Worm (Caenorhabditis elegans) whole organism, L2 larva: Measurements from ENCODE around the gene rmd-3.
A peak's percentile ranks its signal among the peaks of the same experiment; 100 is the strongest.

ENCODE experiments used
- C34F6.9 ChIP-seq: fragments of 150-350 bp; optimal IDR thresholded peaks from 2 replicates; lab custom pipeline; 2014; ENCODE audit warnings: missing biosample characterization, missing genetic modification characterization
- Y55F3AM.14 ChIP-seq: fragments of 200-800 bp; sonication (Bioruptor generic); optimal IDR thresholded peaks from 2 replicates; lab custom pipeline; 2018; ENCODE audit warnings: mild to moderate bottlenecking, missing genetic modification characterization, missing compliant biosample characterization
- ZK546.5 ChIP-seq: sonication (generic microtip); optimal IDR thresholded peaks from 2 replicates; lab custom pipeline; 2017; ENCODE audit warnings: missing biosample characterization, missing genetic modification characterization
- alr-1 ChIP-seq: fragments of 150-350 bp; optimal IDR thresholded peaks from 2 replicates; lab custom pipeline; 2014; ENCODE audit warnings: missing biosample characterization, missing genetic modification characterization
- ama-1 ChIP-seq: fragments of 150-350 bp; optimal IDR thresholded peaks from 2 replicates; lab custom pipeline; 2018; ENCODE audit warnings: inconsistent platforms
- blmp-1 ChIP-seq: sonication (generic microtip); optimal IDR thresholded peaks from 2 replicates; lab custom pipeline; 2017; ENCODE audit warnings: missing genetic modification characterization, mild to moderate bottlenecking, missing compliant biosample characterization, antibody characterized with exemption, moderate library complexity; ENCODE audit not compliant: insufficient read depth
- ceh-16 ChIP-seq: fragments of 150-350 bp; optimal IDR thresholded peaks from 2 replicates; lab custom pipeline; 2014; ENCODE audit warnings: missing biosample characterization, missing genetic modification characterization
- ceh-82 ChIP-seq: fragments of 150-350 bp; optimal IDR thresholded peaks from 2 replicates; lab custom pipeline; 2014; ENCODE audit warnings: missing biosample characterization, missing genetic modification characterization
- crh-2 ChIP-seq: sonication (generic microtip); optimal IDR thresholded peaks from 2 replicates; lab custom pipeline; 2017; ENCODE audit warnings: missing biosample characterization, missing genetic modification characterization
- dmd-4 ChIP-seq: sonication (generic microtip); optimal IDR thresholded peaks from 2 replicates; lab custom pipeline; 2017; ENCODE audit warnings: missing biosample characterization, missing genetic modification characterization
- egl-27 ChIP-seq: sonication (generic microtip); optimal IDR thresholded peaks from 3 replicates; lab custom pipeline; 2017; ENCODE audit warnings: missing biosample characterization, missing genetic modification reagents, missing genetic modification characterization
- elt-1 ChIP-seq: fragments of 150-350 bp; optimal IDR thresholded peaks from 2 replicates; lab custom pipeline; 2014; ENCODE audit warnings: missing biosample characterization, missing genetic modification characterization
- elt-3 ChIP-seq: sonication (generic microtip); optimal IDR thresholded peaks from 2 replicates; lab custom pipeline; 2017; ENCODE audit warnings: missing biosample characterization, missing genetic modification characterization
- fos-1 ChIP-seq: fragments of 150-350 bp; optimal IDR thresholded peaks from 2 replicates; lab custom pipeline; 2014; ENCODE audit warnings: missing biosample characterization, missing genetic modification characterization
- gmeb-1 ChIP-seq: fragments of 150-350 bp; optimal IDR thresholded peaks from 2 replicates; lab custom pipeline; 2014; ENCODE audit warnings: missing biosample characterization, missing genetic modification characterization
- lin-11 ChIP-seq: fragments of 150-350 bp; sonication (generic microtip); optimal IDR thresholded peaks from 2 replicates; lab custom pipeline; 2014; ENCODE audit warnings: missing biosample characterization, missing genetic modification characterization, inconsistent platforms, mixed read lengths
- lin-13 ChIP-seq: fragments of 150-350 bp; optimal IDR thresholded peaks from 2 replicates; lab custom pipeline; 2014; ENCODE audit warnings: missing biosample characterization, missing genetic modification reagents, missing genetic modification characterization
- lin-39 ChIP-seq: fragments of 150-350 bp; optimal IDR thresholded peaks from 2 replicates; lab custom pipeline; 2014; ENCODE audit warnings: missing biosample characterization, missing genetic modification reagents, missing genetic modification characterization
- lsy-2 ChIP-seq, 2 experiments: fragments of 150-350 bp in 1 of 2; sonication (generic microtip) in 1 of 2; optimal IDR thresholded peaks; 2 replicates each; lab custom pipeline; 2014 to 2017; ENCODE audit warnings: missing biosample characterization in 2 of 2, missing genetic modification characterization in 2 of 2
- mab-5 ChIP-seq: fragments of 150-350 bp; optimal IDR thresholded peaks from 2 replicates; lab custom pipeline; 2014; ENCODE audit warnings: missing biosample characterization, missing genetic modification characterization
- mbf-1 ChIP-seq: sonication (generic microtip); optimal IDR thresholded peaks from 2 replicates; lab custom pipeline; 2017; ENCODE audit warnings: missing biosample characterization, missing genetic modification characterization
- mdl-1 ChIP-seq, 2 experiments: fragments of 150-350 bp in 1 of 2; sonication (generic microtip) in 1 of 2; optimal IDR thresholded peaks; 2 replicates each; lab custom pipeline; 2017; ENCODE audit warnings: missing biosample characterization in 2 of 2, missing genetic modification characterization in 2 of 2
- nhr-10 ChIP-seq: sonication (generic microtip); optimal IDR thresholded peaks from 2 replicates; lab custom pipeline; 2017; ENCODE audit warnings: missing biosample characterization, missing genetic modification characterization
- nhr-12 ChIP-seq: fragments of 150-350 bp; optimal IDR thresholded peaks from 2 replicates; lab custom pipeline; 2014; ENCODE audit warnings: missing biosample characterization, missing genetic modification characterization
- nhr-129 ChIP-seq: fragments of 150-350 bp; optimal IDR thresholded peaks from 2 replicates; lab custom pipeline; 2014; ENCODE audit warnings: missing biosample characterization, missing genetic modification characterization
- nhr-23 ChIP-seq: fragments of 150-350 bp; optimal IDR thresholded peaks from 2 replicates; lab custom pipeline; 2014; ENCODE audit warnings: missing biosample characterization, missing genetic modification reagents, missing genetic modification characterization
- nhr-237 ChIP-seq: fragments of 150-350 bp; optimal IDR thresholded peaks from 2 replicates; lab custom pipeline; 2014; ENCODE audit warnings: missing biosample characterization, missing genetic modification characterization
- nhr-25 ChIP-seq: fragments of 150-350 bp; sonication (generic microtip); optimal IDR thresholded peaks from 3 replicates; lab custom pipeline; 2014; ENCODE audit warnings: missing biosample characterization, missing genetic modification characterization
- nhr-6 ChIP-seq: fragments of 150-350 bp; optimal IDR thresholded peaks from 2 replicates; lab custom pipeline; 2014; ENCODE audit warnings: missing biosample characterization, missing genetic modification characterization
- peb-1 ChIP-seq: fragments of 150-350 bp; optimal IDR thresholded peaks from 2 replicates; lab custom pipeline; 2014; ENCODE audit warnings: missing biosample characterization, missing genetic modification characterization
- sem-4 ChIP-seq: fragments of 150-350 bp; optimal IDR thresholded peaks from 2 replicates; lab custom pipeline; 2014; ENCODE audit warnings: missing biosample characterization, missing genetic modification reagents, missing genetic modification characterization
- skn-1 ChIP-seq: sonication (generic microtip); optimal IDR thresholded peaks from 2 replicates; lab custom pipeline; 2017; ENCODE audit warnings: missing biosample characterization, missing genetic modification characterization
- sma-9 ChIP-seq, 2 experiments: fragments of 150-350 bp in 1 of 2; sonication (generic microtip) in 1 of 2; optimal IDR thresholded peaks; 2 replicates each; lab custom pipeline; 2014 to 2016; ENCODE audit warnings: missing genetic modification characterization in 2 of 2, mild to moderate bottlenecking in 1 of 2, missing biosample characterization in 1 of 2, missing compliant biosample characterization in 1 of 2, missing genetic modification reagents in 1 of 2, moderate library complexity in 1 of 2
- snpc-4 ChIP-seq: fragments of 150-350 bp; optimal IDR thresholded peaks from 2 replicates; lab custom pipeline; 2014; ENCODE audit warnings: missing biosample characterization, missing genetic modification characterization
- unc-39 ChIP-seq: fragments of 150-350 bp; optimal IDR thresholded peaks from 2 replicates; lab custom pipeline; 2014; ENCODE audit warnings: missing biosample characterization, missing genetic modification characterization
- unc-55 ChIP-seq: fragments of 150-350 bp; sonication (generic microtip); optimal IDR thresholded peaks from 3 replicates; lab custom pipeline; 2014; ENCODE audit warnings: missing biosample characterization, missing genetic modification reagents, missing genetic modification characterization
- unc-62 ChIP-seq: fragments of 150-350 bp; optimal IDR thresholded peaks from 2 replicates; lab custom pipeline; 2014; ENCODE audit warnings: missing biosample characterization, missing genetic modification reagents, missing genetic modification characterization
- zag-1 ChIP-seq: fragments of 150-350 bp; optimal IDR thresholded peaks from 2 replicates; lab custom pipeline; 2014; ENCODE audit warnings: missing biosample characterization, missing genetic modification characterization
- ztf-1 ChIP-seq: fragments of 200-800 bp; sonication (Bioruptor generic); conservative IDR thresholded peaks from 2 replicates; pipeline ENCODE4 v1.3.6; 2022; ENCODE audit warnings: missing genetic modification characterization, missing compliant biosample characterization
- ztf-11 ChIP-seq: sonication (generic microtip); optimal IDR thresholded peaks from 2 replicates; lab custom pipeline; 2017; ENCODE audit warnings: missing biosample characterization, missing genetic modification characterization
- ztf-4 ChIP-seq: fragments of 150-350 bp; optimal IDR thresholded peaks from 2 replicates; lab custom pipeline; 2014; ENCODE audit warnings: missing biosample characterization, missing genetic modification characterization

Gene rmd-3

ce11 chrII:11333846-11334638 lies 5.4 kb downstream of the rmd-3 start:
- peak; percentile 54 for TF ChIP-seq snpc-4 (tag; lab: Kevin White, UChicago)
- no peak for TF ChIP-seq ztf-11 (tag; lab: Kevin White, UChicago)
- peak; percentile 6 for TF ChIP-seq sma-9 (GFP tag; optimal IDR thresholded peaks at IDR 0.05; lab: Kevin White, UChicago)
- no peak for TF ChIP-seq sma-9 (tag; optimal IDR thresholded peaks at IDR 0.05; lab: Kevin White, UChicago)
- TF ChIP-seq peb-1 (tag; lab: Kevin White, UChicago) = no peak
- TF ChIP-seq mab-5 (tag; lab: Kevin White, UChicago) = no peak
- no peak for TF ChIP-seq elt-3 (tag; lab: Kevin White, UChicago)
- TF ChIP-seq alr-1 = no peak
- TF ChIP-seq ceh-82 = no peak
- no peak for TF ChIP-seq crh-2 (tag; lab: Kevin White, UChicago)
- TF ChIP-seq, all 48 proteins: peak for 2

DNA sequence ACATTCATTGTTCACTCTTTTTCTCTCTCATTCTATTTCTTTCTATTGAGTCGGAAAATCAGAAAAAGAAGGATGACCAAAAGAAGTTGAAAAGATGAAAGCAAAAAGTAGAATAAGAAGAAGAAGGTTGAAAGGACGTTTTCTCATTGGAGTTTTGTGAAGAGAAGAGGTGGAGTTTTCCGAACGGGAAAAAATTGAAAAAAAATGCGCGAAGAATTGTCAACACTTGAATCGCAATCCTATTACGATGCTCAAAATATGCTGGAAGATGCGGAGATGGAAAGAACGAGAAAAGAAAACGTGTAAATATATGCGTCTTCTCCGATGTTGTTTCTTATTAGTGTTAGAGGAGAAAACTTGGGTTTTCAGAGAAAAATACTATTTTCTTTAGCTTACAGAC lies 6.0 kb downstream of the rmd-3 start:
- TF ChIP-seq unc-55 = peak; percentile 28
- TF ChIP-seq ztf-11 (tag; lab: Kevin White, UChicago) = no peak
- TF ChIP-seq lin-13 = no peak
- no peak for TF ChIP-seq skn-1 (tag; lab: Kevin White, UChicago)

DNA sequence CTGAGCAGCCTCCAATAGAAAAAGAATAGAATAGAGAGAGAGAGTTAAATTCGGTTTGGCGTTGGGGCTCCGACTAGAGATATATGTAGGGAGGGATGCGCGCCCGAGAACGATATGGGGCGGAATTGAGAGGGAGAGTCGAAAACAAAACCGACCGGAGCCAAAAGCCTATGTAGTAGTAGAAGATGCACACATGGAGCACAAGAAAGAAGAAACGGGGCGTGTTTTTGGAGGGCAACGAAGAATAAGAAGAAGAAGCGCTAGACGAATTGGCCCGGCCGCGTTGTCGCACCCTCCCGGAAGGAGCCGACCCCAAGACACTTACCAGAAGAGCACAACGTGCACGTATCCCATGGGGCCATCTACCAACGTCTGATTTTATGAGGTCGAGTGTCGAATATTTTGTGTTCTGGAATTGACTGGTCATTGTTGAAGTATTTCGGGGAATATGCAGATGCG lies 10.4 kb downstream of the rmd-3 start, which contains the start of gene tag-180:
tag-180 (minus strand) TSS at position 409 of the 459 bp plus-strand sequence.
- TF ChIP-seq C34F6.9 (tag; lab: Kevin White, UChicago) = peak; percentile 22
- no peak for TF ChIP-seq blmp-1 (tag; lab: Kevin White, UChicago)

DNA sequence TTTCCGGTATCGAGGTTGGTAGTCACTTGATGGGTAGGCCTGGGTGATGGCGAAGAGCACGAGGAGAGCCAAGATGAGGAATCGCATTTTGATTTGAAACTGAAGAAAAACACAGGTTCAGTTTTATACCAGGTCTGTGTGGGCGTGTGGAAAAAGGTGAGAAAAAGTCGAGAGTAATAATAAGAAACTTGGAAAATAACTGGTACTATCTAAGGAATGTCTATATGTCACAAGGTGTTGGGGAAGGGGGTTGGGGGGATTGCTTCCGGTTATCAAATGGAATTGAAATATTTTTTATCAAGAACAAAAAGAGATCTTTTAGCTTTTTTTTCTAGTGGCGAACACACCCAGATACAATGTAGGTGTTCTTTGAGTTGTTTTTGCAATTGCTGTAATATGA lies 19.8 kb downstream of the rmd-3 start, which contains the start of gene nlp-51:
nlp-51 (minus strand) TSS at position 101 of the 400 bp plus-strand sequence.
- no peak for TF ChIP-seq nhr-10 (tag; lab: Kevin White, UChicago)
- no peak for TF ChIP-seq mbf-1
- no peak for TF ChIP-seq ama-1 (lab: Kevin White, UChicago)
- TF ChIP-seq unc-39 (tag; lab: Kevin White, UChicago) = no peak
- no peak for TF ChIP-seq mab-5 (tag; lab: Kevin White, UChicago)
- TF ChIP-seq nhr-12 = no peak
- no peak for TF ChIP-seq unc-55
- TF ChIP-seq elt-1 (tag; lab: Kevin White, UChicago) = no peak
- TF ChIP-seq nhr-6 (tag; lab: Kevin White, UChicago) = no peak
- TF ChIP-seq sem-4 (tag; lab: Kevin White, UChicago) = no peak
- no peak for TF ChIP-seq peb-1 (tag; lab: Kevin White, UChicago)
- TF ChIP-seq lin-11 (tag; lab: Kevin White, UChicago) = no peak
- TF ChIP-seq ZK546.5 (tag; lab: Kevin White, UChicago) = no peak
- TF ChIP-seq skn-1 (tag; lab: Kevin White, UChicago) = no peak
- no peak for TF ChIP-seq nhr-25 (tag; lab: Kevin White, UChicago)
- no peak for TF ChIP-seq ztf-1 (GFP tag; lab: Robert Waterston, UW)
- no peak for TF ChIP-seq lsy-2 (tag; optimal IDR thresholded peaks at IDR 0.05; lab: Kevin White, UChicago)
- TF ChIP-seq nhr-23 (tag; lab: Kevin White, UChicago) = no peak

ce11 chrII:11316663-11317062 lies 22.7 kb downstream of the rmd-3 start:
- no peak for TF ChIP-seq fos-1 (tag; lab: Kevin White, UChicago)
- TF ChIP-seq alr-1 = no peak
- no peak for TF ChIP-seq lin-39 (tag; lab: Kevin White, UChicago)
- peak in 1 of 2 experiments; percentile 28 for TF ChIP-seq mdl-1 (tag; optimal IDR thresholded peaks at IDR 0.05; lab: Kevin White, UChicago)
- TF ChIP-seq ceh-16 = no peak
- no peak for TF ChIP-seq blmp-1 (tag; lab: Kevin White, UChicago)
- no peak for TF ChIP-seq nhr-25 (tag; lab: Kevin White, UChicago)
- no peak for TF ChIP-seq unc-62 (GFP tag; lab: Kevin White, UChicago)
- TF ChIP-seq ZK546.5 (tag; lab: Kevin White, UChicago) = no peak
- no peak for TF ChIP-seq ztf-1 (GFP tag; lab: Robert Waterston, UW)
- no peak for TF ChIP-seq ztf-11 (tag; lab: Kevin White, UChicago)
- no peak for TF ChIP-seq ztf-4 (tag; lab: Kevin White, UChicago)
- peak; percentile 27 for TF ChIP-seq C34F6.9 (tag; lab: Kevin White, UChicago)
- TF ChIP-seq nhr-129 (tag; lab: Kevin White, UChicago) = peak; percentile 12
- TF ChIP-seq gmeb-1 (tag; lab: Kevin White, UChicago) = no peak
- no peak for TF ChIP-seq unc-39 (tag; lab: Kevin White, UChicago)
- TF ChIP-seq zag-1 (tag; lab: Kevin White, UChicago) = no peak
- no peak for TF ChIP-seq Y55F3AM.14 (GFP tag; lab: Kevin White, UChicago)
- no peak for TF ChIP-seq dmd-4
- no peak for TF ChIP-seq elt-1 (tag; lab: Kevin White, UChicago)
- TF ChIP-seq unc-55 = peak; percentile 28
- no peak for TF ChIP-seq nhr-6 (tag; lab: Kevin White, UChicago)
- no peak for TF ChIP-seq nhr-12
- no peak for TF ChIP-seq snpc-4 (tag; lab: Kevin White, UChicago)
- TF ChIP-seq sem-4 (tag; lab: Kevin White, UChicago) = no peak
- no peak for TF ChIP-seq peb-1 (tag; lab: Kevin White, UChicago)
- TF ChIP-seq nhr-237 (tag; lab: Kevin White, UChicago) = no peak
- TF ChIP-seq nhr-10 (tag; lab: Kevin White, UChicago) = no peak
- no peak for TF ChIP-seq egl-27
